Worm (Caenorhabditis elegans) whole organism, young adult: ENCODE measurements around the gene mcm-3.
"Not testable (repeated sequence)": the region's sequence is repeated elsewhere in the genome, so short reads cannot be mapped to it uniquely, and the experiment has no call there.

Source experiments
- B0019.2 ChIP-seq: fragments of 200-800 bp; sonication (Bioruptor generic); conservative IDR thresholded peaks from 2 replicates; pipeline ENCODE4 v1.3.6; 2022; ENCODE audit warnings: missing genetic modification reagents, missing genetic modification characterization, missing compliant biosample characterization
- F33H1.4 ChIP-seq: fragments of 200-800 bp; sonication (Bioruptor generic); IDR thresholded peaks from 2 replicates; pipeline ENCODE4 v1.3.6; 2022; ENCODE audit warnings: missing genetic modification reagents, missing genetic modification characterization, missing compliant biosample characterization
- F49E8.2 ChIP-seq: sonication (generic microtip); optimal IDR thresholded peaks from 3 replicates; lab custom pipeline; 2017; ENCODE audit warnings: missing genetic modification characterization, mild to moderate bottlenecking, missing compliant biosample characterization, antibody characterized with exemption, moderate library complexity; ENCODE audit not compliant: insufficient read depth
- Y79H2A.3 ChIP-seq: fragments of 200-800 bp; sonication (Bioruptor generic); conservative IDR thresholded peaks from 2 replicates; pipeline ENCODE4 v1.3.6; 2022; ENCODE audit warnings: missing genetic modification reagents, missing genetic modification characterization, missing compliant biosample characterization
- aptf-2 ChIP-seq: fragments of 200-800 bp; sonication (Bioruptor generic); conservative IDR thresholded peaks from 2 replicates; pipeline ENCODE4 v1.3.6; 2022; ENCODE audit warnings: missing genetic modification reagents, missing genetic modification characterization, missing compliant biosample characterization
- attf-6 ChIP-seq: fragments of 200-800 bp; sonication (Bioruptor generic); IDR thresholded peaks from 2 replicates; pipeline ENCODE4 v1.3.6; 2022; ENCODE audit warnings: missing genetic modification reagents, missing genetic modification characterization, missing compliant biosample characterization
- cebp-1 ChIP-seq, 2 experiments: fragments of 200-800 bp in 1 of 2; sonication (Bioruptor generic) in 1 of 2; sonication (generic microtip) in 1 of 2; IDR thresholded peaks in 1 of 2; optimal IDR thresholded peaks in 1 of 2; 2 replicates each; pipeline versions ENCODE4 v1.3.6 to Lab custom; 2017 to 2022; ENCODE audit warnings: missing compliant biosample characterization in 2 of 2, missing genetic modification characterization in 2 of 2, mild to moderate bottlenecking in 1 of 2, missing genetic modification reagents in 1 of 2, moderate library complexity in 1 of 2
- ceh-27 ChIP-seq: fragments of 200-800 bp; sonication (Bioruptor generic); optimal IDR thresholded peaks from 2 replicates; lab custom pipeline; 2018; ENCODE audit warnings: mild to moderate bottlenecking, missing genetic modification characterization, moderate library complexity, missing compliant biosample characterization
- ceh-91 ChIP-seq: fragments of 200-800 bp; sonication (Bioruptor generic); IDR thresholded peaks from 2 replicates; pipeline ENCODE4 v1.3.6; 2022; ENCODE audit warnings: missing genetic modification reagents, missing genetic modification characterization, missing compliant biosample characterization
- dpl-1 ChIP-seq: fragments of 150-350 bp; optimal IDR thresholded peaks from 2 replicates; lab custom pipeline; 2014; ENCODE audit warnings: missing biosample characterization, missing genetic modification reagents, missing genetic modification characterization
- gei-17 ChIP-seq: fragments of 200-800 bp; sonication (Bioruptor generic); optimal IDR thresholded peaks from 2 replicates; lab custom pipeline; 2018; ENCODE audit warnings: mild to moderate bottlenecking, missing genetic modification characterization, missing compliant biosample characterization
- hlh-26 ChIP-seq: fragments of 200-800 bp; sonication (Bioruptor generic); conservative IDR thresholded peaks from 2 replicates; pipeline ENCODE4 v1.3.6; 2022; ENCODE audit warnings: missing genetic modification reagents, missing genetic modification characterization, missing compliant biosample characterization
- hmg-1.2 ChIP-seq: fragments of 200-800 bp; sonication (Bioruptor generic); IDR thresholded peaks from 2 replicates; pipeline ENCODE4 v1.3.6; 2022; ENCODE audit warnings: missing genetic modification reagents, missing genetic modification characterization, missing compliant biosample characterization
- hsf-1 ChIP-seq: fragments of 200-800 bp; sonication (Bioruptor generic); IDR thresholded peaks from 2 replicates; pipeline ENCODE4 v1.3.6; 2022; ENCODE audit warnings: missing genetic modification reagents, missing genetic modification characterization, missing compliant biosample characterization
- madf-3 ChIP-seq: fragments of 200-800 bp; sonication (Bioruptor generic); IDR thresholded peaks from 2 replicates; pipeline ENCODE4 v1.3.6; 2022; ENCODE audit warnings: missing genetic modification reagents, missing genetic modification characterization, missing compliant biosample characterization
- madf-6 ChIP-seq: fragments of 200-800 bp; sonication (Bioruptor generic); IDR thresholded peaks from 2 replicates; pipeline ENCODE4 v1.3.6; 2022; ENCODE audit warnings: missing genetic modification reagents, missing genetic modification characterization, missing compliant biosample characterization
- nfya-2 ChIP-seq: fragments of 200-800 bp; sonication (Bioruptor generic); IDR thresholded peaks from 2 replicates; pipeline ENCODE4 v1.3.6; 2022; ENCODE audit warnings: missing genetic modification reagents, missing genetic modification characterization, missing compliant biosample characterization
- nfyb-1 ChIP-seq: fragments of 200-800 bp; sonication (Bioruptor generic); IDR thresholded peaks from 2 replicates; pipeline ENCODE4 v1.3.6; 2022; ENCODE audit warnings: missing genetic modification reagents, missing genetic modification characterization, missing compliant biosample characterization
- pbrm-1 ChIP-seq: fragments of 200-800 bp; sonication (Bioruptor generic); IDR thresholded peaks from 2 replicates; pipeline ENCODE4 v1.3.6; 2022; ENCODE audit warnings: missing genetic modification reagents, missing genetic modification characterization, missing compliant biosample characterization
- rec-8 ChIP-seq, 2 experiments: sonication (generic microtip); optimal IDR thresholded peaks; 2 replicates each; lab custom pipeline; 2016; ENCODE audit warnings: mild to moderate bottlenecking in 2 of 2, missing genetic modification characterization in 2 of 2, missing genetic modification reagents in 2 of 2, missing genotype in 2 of 2, missing biosample characterization in 1 of 2, missing compliant biosample characterization in 1 of 2, moderate library complexity in 1 of 2
- sea-2 ChIP-seq: fragments of 200-800 bp; sonication (Bioruptor generic); IDR thresholded peaks from 2 replicates; pipeline ENCODE4 v1.3.6; 2022; ENCODE audit warnings: missing genetic modification characterization, missing compliant biosample characterization
- snpc-4 ChIP-seq, 5 experiments: fragments of 150-350 bp in 1 of 5; sonication (generic microtip) in 4 of 5; optimal IDR thresholded peaks; 2 replicates each; lab custom pipeline; 2014 to 2018; ENCODE audit warnings: missing genetic modification characterization in 5 of 5, missing biosample characterization in 3 of 5, antibody characterized with exemption in 2 of 5, mild to moderate bottlenecking in 2 of 5, missing compliant biosample characterization in 2 of 5, missing genotype in 2 of 5, moderate library complexity in 2 of 5, missing genetic modification reagents in 1 of 5
- unc-130 ChIP-seq: sonication (generic microtip); optimal IDR thresholded peaks from 2 replicates; lab custom pipeline; 2016; ENCODE audit warnings: missing genetic modification reagents, missing genetic modification characterization, missing compliant biosample characterization
- xnd-1 ChIP-seq: sonication (generic microtip); optimal IDR thresholded peaks from 2 replicates; lab custom pipeline; 2016; ENCODE audit warnings: missing genotype, missing genetic modification reagents, missing genetic modification characterization, missing compliant biosample characterization
- ztf-25 ChIP-seq: fragments of 200-800 bp; sonication (Bioruptor generic); IDR thresholded peaks from 2 replicates; pipeline ENCODE4 v1.3.6; 2022; ENCODE audit warnings: missing genetic modification reagents, missing genetic modification characterization, missing compliant biosample characterization
- ztf-3 ChIP-seq: fragments of 200-800 bp; sonication (Bioruptor generic); optimal IDR thresholded peaks from 2 replicates; lab custom pipeline; 2018; ENCODE audit warnings: mild to moderate bottlenecking, missing genetic modification characterization, missing compliant biosample characterization

mcm-3 gene

ce11 chrV:15056346-15056839 lies 3.0 kb downstream of the mcm-3 start (continued):
- TF ChIP-seq ceh-27 (no peak), F33H1.4 (GFP tag; lab: Robert Waterston, UW) (no peak)

DNA sequence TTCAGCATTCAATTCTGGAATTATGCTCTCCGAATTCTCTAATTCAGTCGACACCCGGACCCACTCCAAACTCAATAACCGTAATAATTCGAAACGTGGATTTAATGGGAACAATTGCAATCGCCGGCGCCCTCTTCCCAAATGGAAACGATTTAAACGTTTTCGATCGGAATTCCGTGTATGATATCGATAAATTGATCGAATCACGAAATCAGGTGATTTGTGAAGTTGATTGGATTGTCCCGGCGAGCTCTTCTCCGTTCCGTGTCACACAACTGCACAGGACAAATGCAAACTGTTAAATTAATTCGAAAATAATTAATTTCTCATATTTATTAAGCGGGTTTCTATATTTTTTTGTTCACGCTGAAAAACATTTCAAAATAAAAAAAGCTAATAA lies 3.5 kb downstream of the mcm-3 start, which contains the start of gene C25D7.16:
C25D7.16 (plus strand) TSS at position 301 of the 400 bp plus-strand sequence.
- no peak for TF ChIP-seq nfyb-1 (GFP tag; lab: Robert Waterston, UW)
- no peak for TF ChIP-seq rec-8 (tag; optimal IDR thresholded peaks at IDR 0.05; lab: Kevin White, UChicago)
- TF ChIP-seq madf-6, result peak; percentile 7; the same call in 1 of the 2 replicates

ce11 chrV:15054733-15055132 lies 4.7 kb downstream of the mcm-3 start:
- TF ChIP-seq hlh-26 (GFP tag; lab: Robert Waterston, UW), result no peak
- no peak for TF ChIP-seq sea-2 (GFP tag; lab: Robert Waterston, UW)
- no peak for TF ChIP-seq ztf-25 (GFP tag; lab: Robert Waterston, UW)
- TF ChIP-seq ceh-27, result no peak
- no peak for TF ChIP-seq pbrm-1
- TF ChIP-seq, all 124 proteins: peak for 0

- no peak for TF ChIP-seq snpc-4 (GFP tag; optimal IDR thresholded peaks at IDR 0.05; lab: Kevin White, UChicago)
- no peak for TF ChIP-seq snpc-4 (tag; optimal IDR thresholded peaks at IDR 0.05; lab: Kevin White, UChicago)
- TF ChIP-seq Y79H2A.3 (GFP tag; lab: Robert Waterston, UW), result no peak
- no peak for TF ChIP-seq ztf-3 (GFP tag; lab: Kevin White, UChicago)
- no peak for TF ChIP-seq dpl-1 (GFP tag; lab: Kevin White, UChicago)
- TF ChIP-seq cebp-1 (GFP tag; IDR thresholded peaks at IDR 0.05; lab: Robert Waterston, UW), result 0 out of 2 replicates have a peak, but pooled peaks have one; percentile 26
- TF ChIP-seq cebp-1 (tag; optimal IDR thresholded peaks at IDR 0.05; lab: Kevin White, UChicago), result no peak
- no peak for TF ChIP-seq ceh-91
- no peak for TF ChIP-seq attf-6 (GFP tag; lab: Robert Waterston, UW)
- TF ChIP-seq aptf-2 (GFP tag; lab: Robert Waterston, UW), result no peak
- TF ChIP-seq nfya-2 (GFP tag; lab: Robert Waterston, UW), result no peak
Observed at ce11 chrV:15052368-15052767, 7.0 kb downstream of the mcm-3 start, which contains the start of the genes fbxa-82 and C25D7.5. Gene fbxa-82 (minus strand): TSS chrV:15052530. Gene C25D7.5 (plus strand): TSS chrV:15052650.

- TF ChIP-seq unc-130 (no peak), B0019.2 (GFP tag; lab: Robert Waterston, UW) (no peak), nfyb-1 (GFP tag; lab: Robert Waterston, UW) (no peak), gei-17 (no peak), madf-3 (GFP tag; lab: Robert Waterston, UW) (no peak), hsf-1 (GFP tag; lab: Robert Waterston, UW) (no peak), attf-6 (GFP tag; lab: Robert Waterston, UW) (no peak)
Observed at ce11 chrV:15051720-15052119, 7.7 kb downstream of the mcm-3 start.

DNA sequence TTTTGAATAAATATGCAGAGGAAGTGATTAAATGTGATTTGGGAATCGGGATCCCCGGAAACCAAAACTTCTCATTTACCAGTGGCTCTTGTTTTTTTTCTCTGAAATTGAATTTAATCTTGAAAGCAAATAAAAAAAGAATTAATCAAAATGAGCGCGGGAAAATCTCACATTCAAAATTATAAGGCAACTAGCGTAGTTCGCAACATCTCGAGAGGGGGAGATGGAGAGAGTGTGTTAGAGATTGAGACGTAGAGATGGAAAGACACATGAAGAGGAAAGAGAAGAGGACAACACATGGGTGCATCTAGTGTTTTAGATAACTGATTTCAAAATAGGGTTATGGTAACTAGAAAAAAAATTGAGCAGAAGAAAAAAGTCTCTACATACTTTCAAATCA lies 11.3 kb downstream of the mcm-3 start, which contains the start of gene sdc-3:
sdc-3 (minus strand) TSS at position 101 of the 400 bp plus-strand sequence.
- no peak for TF ChIP-seq F49E8.2
- peak; percentile 76; the same call in 1 of the 2 replicates for TF ChIP-seq hmg-1.2

DNA sequence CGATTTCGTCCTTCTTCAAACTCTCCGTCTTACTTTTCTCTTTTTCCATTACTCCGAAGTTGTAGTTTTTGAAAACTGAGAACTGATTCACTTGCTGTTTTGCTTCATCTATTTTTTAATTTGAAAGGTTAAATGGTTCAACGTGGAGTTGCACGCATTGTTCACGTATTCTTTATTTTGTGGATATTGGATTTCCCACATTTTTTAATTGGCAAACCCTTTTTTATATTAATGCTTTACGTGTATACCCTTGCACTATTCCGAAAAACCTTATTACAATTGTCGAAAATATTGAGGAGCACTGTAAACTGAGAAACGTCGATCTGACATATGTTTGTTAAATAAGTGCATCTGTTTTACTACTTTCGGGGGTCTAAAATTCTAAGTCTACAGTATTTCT lies 22.6 kb downstream of the mcm-3 start, which contains the start of gene melo-3:
melo-3 (minus strand) TSS at position 101 of the 400 bp plus-strand sequence.
- not testable (repeated sequence) for TF ChIP-seq sea-2 (GFP tag; lab: Robert Waterston, UW); xnd-1 (tag; lab: Kevin White, UChicago); pbrm-1
